Fruit fly (Drosophila melanogaster) whole organism, embryonic: ENCODE results near the gene CG17154.

Experiments used
- Bgb ChIP-seq: fragments of 200-800 bp; sonication (Bioruptor generic); IDR thresholded peaks from 2 replicates; pipeline ENCODE4 v1.3.6; 2022; ENCODE audit warnings: missing biosample characterization, missing genetic modification characterization; ENCODE audit not compliant: partially characterized antibody
- BtbVII ChIP-seq: fragments of 200-800 bp; sonication (Bioruptor generic); optimal IDR thresholded peaks from 3 replicates; lab custom pipeline; 2017; ENCODE audit warnings: missing biosample characterization, mild to moderate bottlenecking, missing genetic modification characterization
- CG10366 ChIP-seq: fragments of 200-800 bp; sonication (Bioruptor generic); IDR thresholded peaks from 2 replicates; pipeline ENCODE4 v1.3.6; 2022; ENCODE audit warnings: missing biosample characterization, missing genetic modification characterization
- CG10979 ChIP-seq: fragments of 200-800 bp; sonication (Bioruptor generic); optimal IDR thresholded peaks from 2 replicates; lab custom pipeline; 2018; ENCODE audit warnings: missing biosample characterization, mild to moderate bottlenecking, missing genetic modification characterization, moderate library complexity
- CG11247 ChIP-seq: fragments of 200-800 bp; sonication (Bioruptor generic); IDR thresholded peaks from 2 replicates; pipeline ENCODE4 v1.3.6; 2022; ENCODE audit warnings: missing biosample characterization, missing genetic modification characterization
- CG11695 ChIP-seq: fragments of 200-800 bp; sonication (Bioruptor generic); IDR thresholded peaks from 3 replicates; pipeline ENCODE4 v1.3.6; 2022; ENCODE audit warnings: missing biosample characterization, missing genetic modification characterization
- CG13287 ChIP-seq: fragments of 200-800 bp; sonication (Bioruptor generic); IDR thresholded peaks from 2 replicates; pipeline ENCODE4 v1.3.6; 2022; ENCODE audit warnings: missing biosample characterization, missing genetic modification characterization; ENCODE audit not compliant: partially characterized antibody
- CG13296 ChIP-seq: fragments of 200-800 bp; sonication (Bioruptor generic); optimal IDR thresholded peaks from 3 replicates; lab custom pipeline; 2018; ENCODE audit warnings: missing biosample characterization, mild to moderate bottlenecking, missing genetic modification characterization
- CG14860 ChIP-seq: fragments of 200-800 bp; sonication (Bioruptor generic); IDR thresholded peaks from 3 replicates; pipeline ENCODE4 v1.3.6; 2022; ENCODE audit warnings: missing biosample characterization, missing genetic modification characterization; ENCODE audit not compliant: partially characterized antibody
- CG15011 ChIP-seq: fragments of 200-800 bp; sonication (Bioruptor generic); optimal IDR thresholded peaks from 3 replicates; lab custom pipeline; 2018; ENCODE audit warnings: missing biosample characterization, mild to moderate bottlenecking, missing genetic modification characterization
- CG15073 ChIP-seq: fragments of 200-800 bp; sonication (Bioruptor generic); optimal IDR thresholded peaks from 2 replicates; lab custom pipeline; 2016; ENCODE audit warnings: missing biosample characterization, missing genetic modification characterization
- CG15479 ChIP-seq: fragments of 200-800 bp; sonication (Bioruptor generic); optimal IDR thresholded peaks from 3 replicates; lab custom pipeline; 2019; ENCODE audit warnings: missing biosample characterization, mild to moderate bottlenecking, missing genetic modification characterization, moderate library complexity
- CG15514 ChIP-seq: fragments of 200-800 bp; sonication (Bioruptor generic); optimal IDR thresholded peaks from 3 replicates; lab custom pipeline; 2017; ENCODE audit warnings: missing biosample characterization, missing genetic modification characterization, mild to moderate bottlenecking, moderate library complexity, missing genetic modification reagents
- CG15601 ChIP-seq: fragments of 200-800 bp; sonication (Bioruptor generic); optimal IDR thresholded peaks from 3 replicates; lab custom pipeline; 2019; ENCODE audit warnings: missing biosample characterization, mild to moderate bottlenecking, missing genetic modification characterization, moderate library complexity
- CG16815 ChIP-seq: fragments of 200-800 bp; sonication (Bioruptor generic); optimal IDR thresholded peaks from 3 replicates; lab custom pipeline; 2017; ENCODE audit warnings: missing biosample characterization, mild to moderate bottlenecking, missing genetic modification characterization
- CG17612 ChIP-seq: fragments of 200-800 bp; sonication (Bioruptor generic); IDR thresholded peaks from 2 replicates; pipeline ENCODE4 v1.3.6; 2022; ENCODE audit warnings: missing biosample characterization, missing genetic modification characterization
- CG1832 ChIP-seq: fragments of 200-800 bp; sonication (Bioruptor generic); optimal IDR thresholded peaks from 2 replicates; lab custom pipeline; 2017; ENCODE audit warnings: missing biosample characterization, mild to moderate bottlenecking, missing genetic modification characterization, inconsistent platforms
- CG2129 ChIP-seq: fragments of 200-800 bp; sonication (Bioruptor generic); IDR thresholded peaks from 2 replicates; pipeline ENCODE4 v1.3.6; 2022; ENCODE audit warnings: missing biosample characterization, missing genetic modification characterization; ENCODE audit not compliant: partially characterized antibody
- CG30403 ChIP-seq: fragments of 200-800 bp; sonication (Bioruptor generic); optimal IDR thresholded peaks from 3 replicates; lab custom pipeline; 2016; ENCODE audit warnings: missing biosample characterization, missing genetic modification characterization
- CG7987 ChIP-seq: fragments of 200-800 bp; sonication (Bioruptor generic); optimal IDR thresholded peaks from 2 replicates; lab custom pipeline; 2018; ENCODE audit warnings: missing biosample characterization, mild to moderate bottlenecking, missing genetic modification characterization, moderate library complexity
- CG9215 ChIP-seq: fragments of 200-800 bp; sonication (Bioruptor generic); IDR thresholded peaks from 2 replicates; pipeline ENCODE4 v1.3.6; 2022; ENCODE audit warnings: missing biosample characterization, missing genetic modification characterization
- CG9797 ChIP-seq: fragments of 200-800 bp; sonication (Bioruptor generic); optimal IDR thresholded peaks from 3 replicates; lab custom pipeline; 2018; ENCODE audit warnings: missing biosample characterization, mild to moderate bottlenecking, missing genetic modification characterization
- CG9932 ChIP-seq: fragments of 200-800 bp; sonication (Bioruptor generic); IDR thresholded peaks from 2 replicates; pipeline ENCODE4 v1.3.6; 2022; ENCODE audit warnings: missing biosample characterization, missing genetic modification characterization
- MBD-R2 ChIP-seq: fragments of 200-800 bp; sonication (Bioruptor generic); IDR thresholded peaks from 2 replicates; pipeline ENCODE4 v1.3.6; 2022; ENCODE audit warnings: missing biosample characterization, missing genetic modification characterization
- MTF-1 ChIP-seq: fragments of 200-800 bp; sonication (Bioruptor generic); optimal IDR thresholded peaks from 2 replicates; lab custom pipeline; 2018; ENCODE audit warnings: missing biosample characterization, mild to moderate bottlenecking, missing genetic modification characterization, borderline replicate concordance
- Mad ChIP-seq: fragments of 200-800 bp; sonication (Bioruptor generic); optimal IDR thresholded peaks from 2 replicates; lab custom pipeline; 2016; ENCODE audit warnings: missing biosample characterization, missing genetic modification characterization
- Meics ChIP-seq: fragments of 200-800 bp; sonication (Bioruptor generic); optimal IDR thresholded peaks from 2 replicates; lab custom pipeline; 2017; ENCODE audit warnings: missing biosample characterization, mild to moderate bottlenecking, missing genetic modification characterization
- PHDP ChIP-seq: fragments of 200-800 bp; sonication (Bioruptor generic); optimal IDR thresholded peaks from 3 replicates; lab custom pipeline; 2018; ENCODE audit warnings: missing biosample characterization, mild to moderate bottlenecking, missing genetic modification characterization, moderate library complexity
- Vsx1 ChIP-seq: fragments of 200-800 bp; sonication (Bioruptor generic); optimal IDR thresholded peaks from 2 replicates; lab custom pipeline; 2017; ENCODE audit warnings: missing biosample characterization, mild to moderate bottlenecking, missing genetic modification characterization, missing genetic modification reagents
- bcd ChIP-seq: fragments of 200-800 bp; sonication (Bioruptor generic); optimal IDR thresholded peaks from 2 replicates; lab custom pipeline; 2017; ENCODE audit warnings: missing biosample characterization, mild to moderate bottlenecking, missing genetic modification characterization
- cg ChIP-seq: fragments of 200-800 bp; sonication (Bioruptor generic); optimal IDR thresholded peaks from 3 replicates; lab custom pipeline; 2019; ENCODE audit warnings: missing biosample characterization, mild to moderate bottlenecking, missing genetic modification characterization, moderate library complexity
- crol ChIP-seq: fragments of 200-800 bp; sonication (Bioruptor generic); IDR thresholded peaks from 2 replicates; pipeline ENCODE4 v1.3.6; 2022; ENCODE audit warnings: missing biosample characterization, missing genetic modification characterization
- fd64A ChIP-seq: fragments of 200-800 bp; sonication (Bioruptor generic); optimal IDR thresholded peaks from 3 replicates; lab custom pipeline; 2018; ENCODE audit warnings: missing biosample characterization, mild to moderate bottlenecking, missing genetic modification characterization
- gsb ChIP-seq: fragments of 200-800 bp; sonication (Bioruptor generic); IDR thresholded peaks from 2 replicates; pipeline ENCODE4 v1.3.6; 2022; ENCODE audit warnings: missing biosample characterization, missing genetic modification characterization
- her ChIP-seq: fragments of 200-800 bp; sonication (Bioruptor generic); optimal IDR thresholded peaks from 2 replicates; lab custom pipeline; 2016; ENCODE audit warnings: missing biosample characterization, missing genetic modification characterization
- hth ChIP-seq: fragments of >200 bp; optimal IDR thresholded peaks from 2 replicates; lab custom pipeline; 2017; ENCODE audit warnings: inconsistent platforms
- jigr1 ChIP-seq: fragments of 200-800 bp; sonication (Bioruptor generic); IDR thresholded peaks from 3 replicates; pipeline ENCODE4 v1.3.6; 2022; ENCODE audit warnings: missing biosample characterization, missing genetic modification characterization
- jumu ChIP-seq: fragments of 200-800 bp; sonication (Bioruptor generic); optimal IDR thresholded peaks from 3 replicates; lab custom pipeline; 2016; ENCODE audit warnings: missing biosample characterization, missing genetic modification characterization
- lola ChIP-seq, 3 experiments: fragments of >200 bp in 2 of 3; fragments of 200-800 bp in 1 of 3; sonication (Bioruptor generic) in 1 of 3; optimal IDR thresholded peaks; 2 replicates each; lab custom pipeline; 2017 to 2019; ENCODE audit warnings: missing biosample characterization in 3 of 3, missing genetic modification characterization in 3 of 3, mild to moderate bottlenecking in 1 of 3, moderate library complexity in 1 of 3
- nerfin-2 ChIP-seq: fragments of 200-800 bp; sonication (Bioruptor generic); IDR thresholded peaks from 2 replicates; pipeline ENCODE4 v1.3.6; 2022; ENCODE audit warnings: missing biosample characterization, missing genetic modification characterization; ENCODE audit not compliant: partially characterized antibody
- nmo ChIP-seq: fragments of 200-800 bp; sonication (Bioruptor generic); optimal IDR thresholded peaks from 2 replicates; lab custom pipeline; 2018; ENCODE audit warnings: missing biosample characterization, mild to moderate bottlenecking, missing genetic modification characterization, moderate library complexity
- pb ChIP-seq: fragments of 200-800 bp; sonication (Bioruptor generic); optimal IDR thresholded peaks from 3 replicates; lab custom pipeline; 2016; ENCODE audit warnings: missing biosample characterization, missing genetic modification characterization
- phol ChIP-seq: fragments of 200-800 bp; sonication (Bioruptor generic); optimal IDR thresholded peaks from 3 replicates; lab custom pipeline; 2018; ENCODE audit warnings: missing biosample characterization, mild to moderate bottlenecking, missing genetic modification characterization, moderate library complexity
- pnt ChIP-seq: fragments of 200-800 bp; sonication (Bioruptor generic); optimal IDR thresholded peaks from 3 replicates; lab custom pipeline; 2016; ENCODE audit warnings: missing biosample characterization, missing genetic modification characterization
- pzg ChIP-seq: fragments of 200-800 bp; sonication (Bioruptor generic); optimal IDR thresholded peaks from 3 replicates; lab custom pipeline; 2018; ENCODE audit warnings: missing biosample characterization, mild to moderate bottlenecking, missing genetic modification characterization, moderate library complexity
- sens ChIP-seq: fragments of 200-800 bp; sonication (Bioruptor generic); peaks from one replicate; lab custom pipeline; 2016; ENCODE audit warnings: missing biosample characterization, missing genetic modification characterization
- sim ChIP-seq: fragments of 200-800 bp; sonication (Bioruptor generic); IDR thresholded peaks from 2 replicates; pipeline ENCODE4 v1.3.6; 2022; ENCODE audit warnings: missing biosample characterization, missing genetic modification characterization
- ssp ChIP-seq: fragments of 200-800 bp; sonication (Bioruptor generic); IDR thresholded peaks from 2 replicates; pipeline ENCODE4 v1.3.6; 2022; ENCODE audit warnings: missing biosample characterization, missing genetic modification characterization
- tgo ChIP-seq: fragments of 200-800 bp; sonication (Bioruptor generic); IDR thresholded peaks from 3 replicates; pipeline ENCODE4 v1.3.6; 2022; ENCODE audit warnings: missing biosample characterization, missing genetic modification characterization
- tin ChIP-seq: fragments of 200-800 bp; sonication (Bioruptor generic); optimal IDR thresholded peaks from 3 replicates; lab custom pipeline; 2016; ENCODE audit warnings: missing biosample characterization, missing genetic modification characterization

The CG17154 gene

dm6 chr3L:12119875-12120485 lies 31.6 kb downstream of the CG17154 start, which contains the start of gene CG11560 (continued):
- no peak for TF ChIP-seq nmo (GFP tag; lab: Kevin White, UChicago)
- TF ChIP-seq CG15514 (GFP tag; lab: Kevin White, UChicago) = peak; percentile 44
- no peak for TF ChIP-seq hth (lab: Kevin White, UChicago)
- no peak for TF ChIP-seq MTF-1 (GFP tag; lab: Kevin White, UChicago)
- no peak for TF ChIP-seq CG13296
- TF ChIP-seq Meics (GFP tag; lab: Kevin White, UChicago) = no peak
- no peak for TF ChIP-seq CG15073 (GFP tag; lab: Kevin White, UChicago)
- TF ChIP-seq CG9932 (GFP tag; lab: Robert Waterston, UW) = no peak
- TF ChIP-seq her = no peak
- no peak for TF ChIP-seq CG17612 (GFP tag; lab: Robert Waterston, UW)
- TF ChIP-seq CG7987 (GFP tag; lab: Kevin White, UChicago) = no peak
- no peak for TF ChIP-seq fd64A
- no peak for TF ChIP-seq gsb (GFP tag; lab: Robert Waterston, UW)
- no peak for TF ChIP-seq jigr1
- no peak for TF ChIP-seq sim (GFP tag; lab: Robert Waterston, UW)
- no peak for TF ChIP-seq CG15479 (GFP tag; lab: Kevin White, UChicago)
- TF ChIP-seq CG2129 = peak; percentile 42
- no peak for TF ChIP-seq CG16815 (GFP tag; lab: Kevin White, UChicago)
- no peak for TF ChIP-seq tin (GFP tag; lab: Kevin White, UChicago)
- no peak for TF ChIP-seq BtbVII (GFP tag; lab: Kevin White, UChicago)
- TF ChIP-seq CG10366 = no peak
- TF ChIP-seq bcd (GFP tag; lab: Kevin White, UChicago) = no peak
- peak; percentile 66; the same call in 2 of the 3 replicates for TF ChIP-seq CG14860
- no peak for TF ChIP-seq sens
- TF ChIP-seq CG9797 (GFP tag; lab: Kevin White, UChicago) = no peak
- TF ChIP-seq tgo (GFP tag; lab: Robert Waterston, UW) = no peak
- TF ChIP-seq crol = no peak
- TF ChIP-seq pb (GFP tag; lab: Kevin White, UChicago) = no peak
- TF ChIP-seq jumu (GFP tag; lab: Kevin White, UChicago) = no peak
- no peak for TF ChIP-seq CG11247 (GFP tag; lab: Robert Waterston, UW)
- no peak for TF ChIP-seq ssp
- TF ChIP-seq CG13287 (GFP tag; lab: Robert Waterston, UW) = peak; percentile 82
- peak; percentile 79 for TF ChIP-seq MBD-R2 (GFP tag; lab: Robert Waterston, UW)
- peak; percentile 47; the same call in 1 of the 2 replicates for TF ChIP-seq nerfin-2 (GFP tag; lab: Robert Waterston, UW)
- no peak for TF ChIP-seq CG1832
- peak; percentile 56 for TF ChIP-seq pzg
- no peak for TF ChIP-seq CG11695 (GFP tag; lab: Robert Waterston, UW)
- TF ChIP-seq Vsx1 (GFP tag; lab: Kevin White, UChicago) = no peak
- no peak for TF ChIP-seq CG9215
- TF ChIP-seq pnt (GFP tag; lab: Kevin White, UChicago) = no peak
- no peak for TF ChIP-seq CG10979
- TF ChIP-seq Mad (GFP tag; lab: Kevin White, UChicago) = no peak
- TF ChIP-seq Bgb = peak; percentile 67
- TF ChIP-seq cg (GFP tag; lab: Kevin White, UChicago) = no peak
- TF ChIP-seq phol (tag; lab: Kevin White, UChicago) = peak; percentile 43
- TF ChIP-seq lola (GFP tag; optimal IDR thresholded peaks at IDR 0.05; lab: Kevin White, UChicago) = no peak
- no peak for TF ChIP-seq PHDP
- no peak for TF ChIP-seq CG15011
- TF ChIP-seq CG30403 (GFP tag; lab: Kevin White, UChicago) = no peak
- no peak for TF ChIP-seq CG15601 (tag; lab: Kevin White, UChicago)
